Worm (Caenorhabditis elegans) whole organism, L1 larva: ENCODE measurements around the gene scl-6.
A peak's percentile ranks its signal among the peaks of the same experiment; 100 is the strongest.

Experiments used
- ama-1 ChIP-seq: fragments of 150-350 bp; optimal IDR thresholded peaks from 2 replicates; lab custom pipeline; 2014
- ceh-82 ChIP-seq, 3 experiments: fragments of 150-350 bp in 1 of 3; sonication (generic microtip) in 2 of 3; optimal IDR thresholded peaks; 2 replicates each; lab custom pipeline; 2014 to 2017; ENCODE audit warnings: missing biosample characterization in 3 of 3, missing genetic modification characterization in 3 of 3
- nhr-20 ChIP-seq: sonication (generic microtip); optimal IDR thresholded peaks from 2 replicates; lab custom pipeline; 2016; ENCODE audit warnings: mild to moderate bottlenecking, missing genetic modification characterization, missing compliant biosample characterization
- nhr-77 ChIP-seq: fragments of 150-350 bp; optimal IDR thresholded peaks from 2 replicates; lab custom pipeline; 2014; ENCODE audit warnings: missing biosample characterization, missing genetic modification characterization
- sptf-1 ChIP-seq: fragments of 150-350 bp; optimal IDR thresholded peaks from 2 replicates; lab custom pipeline; 2014; ENCODE audit warnings: missing biosample characterization, missing genetic modification characterization
- unc-130 ChIP-seq: fragments of 150-350 bp; optimal IDR thresholded peaks from 2 replicates; lab custom pipeline; 2017; ENCODE audit warnings: missing biosample characterization, missing genetic modification characterization, inconsistent platforms
- zag-1 ChIP-seq: fragments of 150-350 bp; optimal IDR thresholded peaks from 2 replicates; lab custom pipeline; 2014; ENCODE audit warnings: missing biosample characterization, missing genetic modification characterization

- no peak for TF ChIP-seq nhr-77
- no peak for TF ChIP-seq sptf-1 (tag; lab: Kevin White, UChicago)
- peak; percentile 54 for TF ChIP-seq nhr-20 (tag; lab: Kevin White, UChicago)
- TF ChIP-seq zag-1 (tag; lab: Kevin White, UChicago): no peak
- TF ChIP-seq ama-1 (lab: Kevin White, UChicago): no peak
- no peak for TF ChIP-seq unc-130 (tag; lab: Kevin White, UChicago)
- TF ChIP-seq ceh-82 (tag; optimal IDR thresholded peaks at IDR 0.05; lab: Kevin White, UChicago): no peak
These were observed 9.1 kb downstream of the scl-6 start for ce11 chrIV:13077694-13078093.
